Worm (Caenorhabditis elegans): Measurements from ENCODE around the gene lpr-2.
"Not testable (repeated sequence)": the region's sequence is repeated elsewhere in the genome, so short reads cannot be mapped to it uniquely, and the experiment has no call there.

The lpr-2 gene

DNA sequence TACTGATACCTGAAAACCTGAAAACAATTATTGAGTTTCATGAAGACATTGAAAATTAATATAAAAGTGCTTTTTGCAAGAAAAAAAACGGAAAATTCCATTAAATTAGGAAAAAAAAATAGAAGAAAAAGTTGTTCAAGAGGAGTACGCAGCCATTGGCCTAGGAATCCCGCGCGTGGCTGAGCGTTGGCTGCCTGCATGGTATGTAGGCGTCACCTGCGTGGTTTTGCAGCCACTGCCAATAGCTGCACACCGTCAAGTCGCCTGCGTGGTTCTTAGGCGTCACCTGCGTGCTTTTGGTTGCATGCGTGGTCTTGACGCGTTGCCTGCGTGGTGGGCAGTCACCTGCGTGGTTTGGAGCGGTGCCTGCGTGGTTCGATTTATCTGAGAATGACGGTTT lies 49.0 kb downstream of the lpr-2 start, which contains the start of gene M117.6:
M117.6 (minus strand) TSS at position 101 of the 400 bp plus-strand sequence.
- not testable (repeated sequence) for TF ChIP-seq B0019.2 (GFP tag; conservative IDR thresholded peaks at IDR 0.05); Y95B8A.8 (GFP tag; IDR thresholded peaks at IDR 0.05); ztf-3 (GFP tag; optimal IDR thresholded peaks at IDR 0.05)

ce11 chrIV:11833456-11833855 lies 54.4 kb downstream of the lpr-2 start, which contains the start of gene M117.4:
Gene M117.4 (minus strand): TSS chrIV:11833556.
- TF ChIP-seq ceh-58 (GFP tag; IDR thresholded peaks at IDR 0.05) = no peak
- TF ChIP-seq cebp-1 (GFP tag; IDR thresholded peaks at IDR 0.05) = no peak
- no peak for TF ChIP-seq cebp-1 (tag; optimal IDR thresholded peaks at IDR 0.05)
- TF ChIP-seq rpc-1 (optimal IDR thresholded peaks at IDR 0.05) = no peak
- TF ChIP-seq rpc-1 (tag; optimal IDR thresholded peaks at IDR 0.05) = no peak
- no peak for TF ChIP-seq Y79H2A.3 (GFP tag; conservative IDR thresholded peaks at IDR 0.05)
- no peak for TF ChIP-seq hmg-1.2 (GFP tag; IDR thresholded peaks at IDR 0.05)
- no peak for TF ChIP-seq mes-4 (tag; optimal IDR thresholded peaks at IDR 0.05)
- no peak for TF ChIP-seq Y67H2A.10 (GFP tag; conservative IDR thresholded peaks at IDR 0.05)
- no peak for TF ChIP-seq F23B12.7 (tag; optimal IDR thresholded peaks at IDR 0.05; ENCODE audit: insufficient read depth)
- no peak for TF ChIP-seq sdz-38 (tag; optimal IDR thresholded peaks at IDR 0.05)
- no peak for TF ChIP-seq dpl-1 (GFP tag; optimal IDR thresholded peaks at IDR 0.05)
- no peak for TF ChIP-seq Y53F4B.3 (GFP tag; IDR thresholded peaks at IDR 0.05)
- TF ChIP-seq F52B5.7 (tag; optimal IDR thresholded peaks at IDR 0.05) = no peak
- no peak for TF ChIP-seq lag-1 (GFP tag; IDR thresholded peaks at IDR 0.05)
- no peak for TF ChIP-seq attf-6 (GFP tag; IDR thresholded peaks at IDR 0.05)
